Fruit fly (Drosophila melanogaster): Measurements from ENCODE around the gene Nup107.

The Nup107 gene

DNA sequence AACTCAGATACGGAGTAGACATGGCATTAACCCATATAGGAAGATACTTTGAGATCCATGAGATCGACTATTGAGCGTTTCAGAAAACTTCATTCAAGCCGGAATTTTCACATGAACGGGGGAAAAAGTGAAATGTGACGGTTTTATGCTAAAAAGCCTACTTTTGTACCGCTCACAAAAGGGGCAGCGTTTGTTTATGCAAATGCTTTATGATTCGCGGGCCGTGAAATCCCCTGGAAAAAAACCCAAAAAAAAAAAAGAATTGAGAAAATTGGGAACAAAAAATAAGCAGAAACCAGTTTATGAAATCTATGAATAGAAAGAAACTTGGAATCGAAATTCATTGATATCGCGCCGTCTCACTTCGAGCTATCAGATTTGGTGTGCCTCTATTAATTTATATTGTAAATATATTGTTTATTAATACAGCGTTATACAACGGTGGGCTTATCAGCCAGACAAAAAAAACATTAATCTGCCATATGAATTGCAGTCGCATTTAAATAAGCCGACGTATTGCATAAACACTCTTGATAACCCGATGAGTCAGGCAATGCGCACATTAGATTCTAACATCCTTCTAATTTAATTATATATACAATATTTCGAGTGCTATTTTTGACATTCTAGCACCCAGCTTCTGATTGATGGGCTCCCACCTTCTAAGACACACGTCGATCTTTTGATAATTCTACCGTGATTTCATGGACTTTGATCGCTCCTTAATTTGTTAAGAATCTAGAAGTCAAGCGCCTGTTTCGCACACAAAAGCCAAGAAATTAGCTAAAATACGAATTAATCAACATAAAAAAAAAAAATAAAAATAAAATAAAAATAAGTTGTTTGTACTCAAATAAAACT is 14.0 kb upstream of the Nup107 start:
- TF ChIP-seq Gug (GFP tag; IDR thresholded peaks at IDR 0.05): no peak
- peak; percentile 62 for TF ChIP-seq svp (GFP tag)
- peak; percentile 43 for TF ChIP-seq vri (GFP tag; optimal IDR thresholded peaks at IDR 0.05)

- TF ChIP-seq fd59A (GFP tag; optimal IDR thresholded peaks at IDR 0.05): no peak
- TF ChIP-seq CG6163 (GFP tag; IDR thresholded peaks at IDR 0.05): peak; percentile 65; the same call in 1 of the 3 replicates
- TF ChIP-seq Lpt (GFP tag; optimal IDR thresholded peaks at IDR 0.05): peak; percentile 35
- TF ChIP-seq salr (GFP tag; optimal IDR thresholded peaks at IDR 0.05): peak in 1 of 2 experiments; percentile 39
- peak; percentile 60; the same call in 2 of the 3 replicates for TF ChIP-seq CG8119 (GFP tag; IDR thresholded peaks at IDR 0.05)
- TF ChIP-seq acj6 (GFP tag; optimal IDR thresholded peaks at IDR 0.05): peak; percentile 41
- peak; percentile 48 for TF ChIP-seq CG3919 (GFP tag; optimal IDR thresholded peaks at IDR 0.05)
- TF ChIP-seq Hr4 (GFP tag; optimal IDR thresholded peaks at IDR 0.05): peak; percentile 76
- TF ChIP-seq CG31627 (GFP tag; optimal IDR thresholded peaks at IDR 0.05): peak; percentile 7
- peak; percentile 22 for TF ChIP-seq CG11762 (GFP tag; optimal IDR thresholded peaks at IDR 0.05; ENCODE audit: insufficient read depth)
- TF ChIP-seq CG11294 (GFP tag; IDR thresholded peaks at IDR 0.05): 0 out of 2 replicates have a peak, but pooled peaks have one; percentile 9
- TF ChIP-seq CG6276 (GFP tag; optimal IDR thresholded peaks at IDR 0.05): peak; percentile 47
- TF ChIP-seq OdsH (GFP tag; optimal IDR thresholded peaks at IDR 0.05): no peak
- peak; percentile 56 for TF ChIP-seq net (GFP tag; optimal IDR thresholded peaks at IDR 0.05)
- peak; percentile 21 for TF ChIP-seq cyc (GFP tag; optimal IDR thresholded peaks at IDR 0.05)
- peak; percentile 7 for TF ChIP-seq lz (GFP tag; optimal IDR thresholded peaks at IDR 0.05)
- no peak for TF ChIP-seq dac (GFP tag; optimal IDR thresholded peaks at IDR 0.05)
- peak; percentile 66 for TF ChIP-seq svp (GFP tag)
- TF ChIP-seq eg (GFP tag; IDR thresholded peaks at IDR 0.05): peak; percentile 80
- TF ChIP-seq CG10669 (GFP tag; optimal IDR thresholded peaks at IDR 0.05): no peak
- no peak for TF ChIP-seq CG9139 (GFP tag; optimal IDR thresholded peaks at IDR 0.05)
- TF ChIP-seq Gug (GFP tag; IDR thresholded peaks at IDR 0.05): peak; percentile 39
- peak; percentile 76 for TF ChIP-seq CG15336 (GFP tag; IDR thresholded peaks at IDR 0.05)
- TF ChIP-seq Ets96B (tag; optimal IDR thresholded peaks at IDR 0.05): no peak
- TF ChIP-seq CG32006 (GFP tag; optimal IDR thresholded peaks at IDR 0.05): peak; percentile 62
- TF ChIP-seq Eip78C (GFP tag): peak; percentile 80
- TF ChIP-seq Hr39 (GFP tag; optimal IDR thresholded peaks at IDR 0.05): peak; percentile 10
Observed at dm6 chr2L:10748218-10748617, 12.3 kb upstream of the Nup107 start.

DNA sequence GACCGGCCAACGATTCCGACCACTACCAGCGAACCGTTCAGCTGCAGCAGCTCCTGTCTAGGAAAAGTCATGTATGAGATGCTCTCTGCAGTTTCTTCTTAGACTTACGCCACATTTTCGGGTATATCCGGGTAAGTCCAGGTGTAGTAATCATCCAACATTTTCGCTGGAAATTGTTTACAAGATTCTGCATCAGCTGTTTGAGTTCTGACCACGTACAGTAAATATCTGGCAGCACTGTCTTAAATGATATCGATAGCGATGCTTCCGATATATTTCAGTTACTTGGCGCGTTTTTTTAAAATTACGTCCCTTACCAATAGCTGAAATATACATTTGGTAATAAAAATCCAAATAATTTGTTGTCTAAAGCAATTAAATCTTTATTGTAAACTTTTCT is 7.8 kb upstream of the Nup107 start, which contains the start of gene CG6729:
TSS of gene CG6729 (minus strand) at position 222 of the 400 bp plus-strand sequence.
- no peak for TF ChIP-seq topi (GFP tag; optimal IDR thresholded peaks at IDR 0.05)
- no peak for TF ChIP-seq Blimp-1 (GFP tag; optimal IDR thresholded peaks at IDR 0.05)
- no peak for TF ChIP-seq Sox14 (GFP tag; optimal IDR thresholded peaks at IDR 0.05)

DNA sequence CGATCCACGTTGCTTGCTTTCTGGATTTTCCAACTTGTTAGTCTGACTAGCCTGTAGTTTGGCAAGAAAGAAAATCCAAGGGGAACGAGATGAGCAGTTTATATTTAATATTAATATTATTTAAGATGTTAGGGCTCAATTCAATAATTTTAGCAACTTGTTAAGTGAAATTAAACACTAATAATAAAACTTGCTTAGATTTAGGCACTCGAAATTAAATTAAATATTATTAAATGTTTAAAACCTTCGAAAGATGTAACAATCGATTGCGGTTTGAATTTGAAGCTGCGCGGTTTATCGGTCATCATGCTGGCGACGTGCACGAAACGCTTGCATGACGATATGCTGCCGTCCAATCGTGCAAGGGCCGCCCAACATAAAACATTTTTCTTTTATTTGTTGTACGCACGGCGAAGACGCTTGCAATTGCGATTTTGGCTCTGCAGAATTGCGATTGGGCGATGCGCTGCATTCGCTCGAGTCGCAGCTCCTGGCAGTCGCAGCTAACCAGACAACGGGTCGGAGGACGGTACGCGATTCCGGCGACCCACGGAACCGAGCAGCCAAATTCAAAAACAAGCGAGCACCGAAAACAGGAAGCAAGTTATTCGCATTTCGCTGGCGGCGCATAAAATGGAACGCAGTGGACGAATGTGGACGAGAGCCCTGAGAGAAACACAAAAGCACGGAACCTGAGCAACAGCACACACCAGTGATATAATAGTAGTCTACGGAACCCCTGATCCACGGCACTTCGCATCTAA is 1.3 kb upstream of the Nup107 start, which contains the start of the genes Vha16-5 and CG12299:
TSS of gene Vha16-5 (minus strand) at position 51 of the 764 bp plus-strand sequence.
TSS of gene CG12299 (plus strand) at position 353 of the 764 bp plus-strand sequence.
- TF ChIP-seq Ets21C (GFP tag; optimal IDR thresholded peaks at IDR 0.05) (peak; percentile 65), CG8119 (GFP tag; IDR thresholded peaks at IDR 0.05) (0 out of 3 replicates have a peak, but pooled peaks have one; percentile 12), esn (GFP tag; optimal IDR thresholded peaks at IDR 0.05) (peak; percentile 82), OdsH (GFP tag; optimal IDR thresholded peaks at IDR 0.05) (no peak), Eip78C (GFP tag) (peak; percentile 85), Hr39 (GFP tag; optimal IDR thresholded peaks at IDR 0.05) (peak; percentile 73), CG8632 (GFP tag; optimal IDR thresholded peaks at IDR 0.05) (no peak), fd59A (GFP tag; optimal IDR thresholded peaks at IDR 0.05) (no peak), cyc (GFP tag; optimal IDR thresholded peaks at IDR 0.05) (peak; percentile 70), eg (GFP tag; IDR thresholded peaks at IDR 0.05) (peak; percentile 67), Eip93F (GFP tag; optimal IDR thresholded peaks at IDR 0.05) (no peak), topi (GFP tag; optimal IDR thresholded peaks at IDR 0.05) (no peak), CG6163 (GFP tag; IDR thresholded peaks at IDR 0.05) (peak; percentile 79), CG3919 (GFP tag; optimal IDR thresholded peaks at IDR 0.05) (peak; percentile 86), Sox15 (GFP tag; optimal IDR thresholded peaks at IDR 0.05) (peak; percentile 42), CG32006 (GFP tag; optimal IDR thresholded peaks at IDR 0.05) (no peak), Hr38 (GFP tag; optimal IDR thresholded peaks at IDR 0.05) (peak; percentile 45), CG6792 (GFP tag; optimal IDR thresholded peaks at IDR 0.05) (peak; percentile 39), acj6 (GFP tag; optimal IDR thresholded peaks at IDR 0.05) (peak; percentile 73), fkh (GFP tag; optimal IDR thresholded peaks at IDR 0.05) (peak; percentile 77), Smox (GFP tag; optimal IDR thresholded peaks at IDR 0.05) (no peak), ss (GFP tag; optimal IDR thresholded peaks at IDR 0.05) (no peak), lz (GFP tag; optimal IDR thresholded peaks at IDR 0.05) (peak; percentile 79), CG34406 (GFP tag; optimal IDR thresholded peaks at IDR 0.05) (peak; percentile 48)
